Fruit fly (Drosophila melanogaster) whole organism, prepupa: ENCODE measurements around the gene CG10650.

Source experiments
- Blimp-1 ChIP-seq: fragments of 200-800 bp; sonication (Bioruptor generic); optimal IDR thresholded peaks from 3 replicates; lab custom pipeline; 2017; ENCODE audit warnings: missing biosample characterization, missing genetic modification characterization, mild to moderate bottlenecking, moderate library complexity, missing genetic modification reagents
- CG10631 ChIP-seq: fragments of 200-800 bp; sonication (Bioruptor generic); optimal IDR thresholded peaks from 2 replicates; lab custom pipeline; 2016; ENCODE audit warnings: missing biosample characterization, missing genetic modification characterization
- CG11294 ChIP-seq: fragments of 200-800 bp; sonication (Bioruptor generic); IDR thresholded peaks from 2 replicates; pipeline ENCODE4 v1.3.6; 2022; ENCODE audit warnings: missing biosample characterization, missing genetic modification characterization
- CG11902 ChIP-seq: fragments of 200-800 bp; sonication (Bioruptor generic); optimal IDR thresholded peaks from 3 replicates; lab custom pipeline; 2016; ENCODE audit warnings: missing biosample characterization, missing genetic modification characterization
- CG16779 ChIP-seq: fragments of 200-800 bp; sonication (Bioruptor generic); optimal IDR thresholded peaks from 3 replicates; lab custom pipeline; 2017; ENCODE audit warnings: missing biosample characterization, mild to moderate bottlenecking, missing genetic modification characterization
- CG31627 ChIP-seq: fragments of 200-800 bp; sonication (Bioruptor generic); optimal IDR thresholded peaks from 3 replicates; lab custom pipeline; 2016; ENCODE audit warnings: missing biosample characterization, missing genetic modification characterization
- CG32006 ChIP-seq: fragments of 200-800 bp; sonication (Bioruptor generic); optimal IDR thresholded peaks from 3 replicates; lab custom pipeline; 2017; ENCODE audit warnings: missing biosample characterization, mild to moderate bottlenecking, missing genetic modification characterization
- CG3919 ChIP-seq: fragments of 200-800 bp; sonication (Bioruptor generic); optimal IDR thresholded peaks from 3 replicates; lab custom pipeline; 2016; ENCODE audit warnings: missing biosample characterization, missing genetic modification characterization
- CG4318 ChIP-seq: fragments of 200-800 bp; sonication (Bioruptor generic); optimal IDR thresholded peaks from 3 replicates; lab custom pipeline; 2017; ENCODE audit warnings: missing biosample characterization, mild to moderate bottlenecking, missing genetic modification characterization
- CG6163 ChIP-seq: fragments of 200-800 bp; sonication (Bioruptor generic); IDR thresholded peaks from 3 replicates; pipeline ENCODE4 v1.3.6; 2022; ENCODE audit warnings: missing biosample characterization, missing genetic modification characterization
- CG6276 ChIP-seq: fragments of 200-800 bp; sonication (Bioruptor generic); optimal IDR thresholded peaks from 2 replicates; lab custom pipeline; 2017; ENCODE audit warnings: missing biosample characterization, mild to moderate bottlenecking, missing genetic modification characterization
- CG6792 ChIP-seq: fragments of 200-800 bp; sonication (Bioruptor generic); optimal IDR thresholded peaks from 3 replicates; lab custom pipeline; 2016; ENCODE audit warnings: missing biosample characterization, missing genetic modification characterization
- CG6808 ChIP-seq: fragments of 200-800 bp; sonication (Bioruptor generic); optimal IDR thresholded peaks from 3 replicates; lab custom pipeline; 2017; ENCODE audit warnings: missing biosample characterization, missing genetic modification characterization, mild to moderate bottlenecking, moderate library complexity, missing genetic modification reagents
- CG6854 ChIP-seq: fragments of 200-800 bp; sonication (Bioruptor generic); optimal IDR thresholded peaks from 2 replicates; lab custom pipeline; 2017; ENCODE audit warnings: missing biosample characterization, mild to moderate bottlenecking, missing genetic modification characterization
- CG7368 ChIP-seq: fragments of 200-800 bp; sonication (Bioruptor generic); optimal IDR thresholded peaks from 3 replicates; lab custom pipeline; 2016; ENCODE audit warnings: missing biosample characterization, missing genetic modification characterization
- CG8119 ChIP-seq: fragments of 200-800 bp; sonication (Bioruptor generic); IDR thresholded peaks from 3 replicates; pipeline ENCODE4 v1.3.6; 2022; ENCODE audit warnings: missing biosample characterization, missing genetic modification characterization
- CG8319 ChIP-seq: fragments of 200-800 bp; sonication (Bioruptor generic); optimal IDR thresholded peaks from 3 replicates; lab custom pipeline; 2016; ENCODE audit warnings: missing biosample characterization, missing genetic modification characterization
- CG8632 ChIP-seq: fragments of 200-800 bp; sonication (Bioruptor generic); optimal IDR thresholded peaks from 3 replicates; lab custom pipeline; 2016; ENCODE audit warnings: missing biosample characterization, missing genetic modification characterization
- CG9139 ChIP-seq: fragments of 200-800 bp; sonication (Bioruptor generic); optimal IDR thresholded peaks from 3 replicates; lab custom pipeline; 2017; ENCODE audit warnings: missing biosample characterization, mild to moderate bottlenecking, missing genetic modification characterization
- Eip75B ChIP-seq: fragments of 200-800 bp; sonication (Bioruptor generic); optimal IDR thresholded peaks from 3 replicates; lab custom pipeline; 2016; ENCODE audit warnings: missing biosample characterization, missing genetic modification characterization
- Eip78C ChIP-seq: fragments of 200-800 bp; sonication (Bioruptor generic); peaks from one replicate; lab custom pipeline; 2016; ENCODE audit warnings: missing biosample characterization, missing genetic modification characterization
- Eip93F ChIP-seq: fragments of 200-800 bp; sonication (Bioruptor generic); optimal IDR thresholded peaks from 2 replicates; lab custom pipeline; 2016; ENCODE audit warnings: missing biosample characterization, mild to moderate bottlenecking, missing genetic modification characterization
- Ets21C ChIP-seq: fragments of 200-800 bp; sonication (Bioruptor generic); optimal IDR thresholded peaks from 3 replicates; lab custom pipeline; 2016; ENCODE audit warnings: missing biosample characterization, missing genetic modification characterization
- Ets96B ChIP-seq: fragments of 200-800 bp; optimal IDR thresholded peaks from 2 replicates; lab custom pipeline; 2019; ENCODE audit warnings: missing biosample characterization, mild to moderate bottlenecking, missing genetic modification characterization, moderate library complexity
- Gug ChIP-seq: fragments of 200-800 bp; sonication (Bioruptor generic); IDR thresholded peaks from 2 replicates; pipeline ENCODE4 v1.3.6; 2022; ENCODE audit warnings: missing biosample characterization, missing genetic modification characterization
- Hr38 ChIP-seq: sonication (Bioruptor generic); optimal IDR thresholded peaks from 2 replicates; lab custom pipeline; 2016; ENCODE audit warnings: missing biosample characterization, missing genetic modification characterization
- Hr39 ChIP-seq: fragments of 200-800 bp; sonication (Bioruptor generic); optimal IDR thresholded peaks from 2 replicates; lab custom pipeline; 2016; ENCODE audit warnings: missing biosample characterization, missing genetic modification characterization
- Hr4 ChIP-seq: fragments of 200-800 bp; sonication (Bioruptor generic); optimal IDR thresholded peaks from 3 replicates; lab custom pipeline; 2016; ENCODE audit warnings: missing biosample characterization, missing genetic modification characterization
- Lpt ChIP-seq: fragments of 200-800 bp; sonication (Bioruptor generic); optimal IDR thresholded peaks from 3 replicates; lab custom pipeline; 2016; ENCODE audit warnings: missing biosample characterization, missing genetic modification characterization
- OdsH ChIP-seq: fragments of 200-800 bp; sonication (Bioruptor generic); optimal IDR thresholded peaks from 3 replicates; lab custom pipeline; 2016; ENCODE audit warnings: missing biosample characterization, missing genetic modification characterization
- Smox ChIP-seq: fragments of 200-800 bp; sonication (Bioruptor generic); optimal IDR thresholded peaks from 3 replicates; lab custom pipeline; 2016; ENCODE audit warnings: missing biosample characterization, missing genetic modification characterization
- Sox15 ChIP-seq: fragments of 200-800 bp; sonication (Bioruptor generic); optimal IDR thresholded peaks from 3 replicates; lab custom pipeline; 2016; ENCODE audit warnings: missing biosample characterization, missing genetic modification characterization
- achi ChIP-seq: fragments of 200-800 bp; sonication (Bioruptor generic); optimal IDR thresholded peaks from 3 replicates; lab custom pipeline; 2016; ENCODE audit warnings: missing biosample characterization, missing genetic modification characterization
- dsx ChIP-seq: fragments of 200-800 bp; optimal IDR thresholded peaks from 3 replicates; lab custom pipeline; 2019; ENCODE audit warnings: missing biosample characterization, mild to moderate bottlenecking, missing genetic modification characterization, moderate library complexity; ENCODE audit not compliant: poor library complexity, severe bottlenecking
- eg ChIP-seq: fragments of 200-800 bp; sonication (Bioruptor generic); IDR thresholded peaks from 3 replicates; pipeline ENCODE4 v1.3.6; 2022; ENCODE audit warnings: missing biosample characterization, missing genetic modification characterization
- fd85E ChIP-seq: fragments of 200-800 bp; sonication (Bioruptor generic); optimal IDR thresholded peaks from 3 replicates; lab custom pipeline; 2016; ENCODE audit warnings: missing biosample characterization, missing genetic modification characterization
- fkh ChIP-seq: fragments of 200-800 bp; sonication (Bioruptor generic); optimal IDR thresholded peaks from 3 replicates; lab custom pipeline; 2017; ENCODE audit warnings: missing biosample characterization, mild to moderate bottlenecking, missing genetic modification characterization, moderate library complexity
- net ChIP-seq: fragments of 200-800 bp; sonication (Bioruptor generic); optimal IDR thresholded peaks from 3 replicates; lab custom pipeline; 2016; ENCODE audit warnings: missing biosample characterization, missing genetic modification characterization
- pdm3 ChIP-seq: fragments of 200-800 bp; sonication (Bioruptor generic); optimal IDR thresholded peaks from 3 replicates; lab custom pipeline; 2016; ENCODE audit warnings: missing biosample characterization, missing genetic modification characterization
- svp ChIP-seq: fragments of 200-800 bp; sonication (Bioruptor generic); peaks from one replicate; lab custom pipeline; 2016; ENCODE audit warnings: missing biosample characterization, missing genetic modification characterization
- topi ChIP-seq: fragments of 200-800 bp; sonication (Bioruptor generic); optimal IDR thresholded peaks from 3 replicates; lab custom pipeline; 2016; ENCODE audit warnings: missing biosample characterization, missing genetic modification characterization

CG10650 gene

dm6 chr2L:19021278-19022220, 25.8 kb upstream of the CG10650 start (continued):
- peak; percentile 89 for TF ChIP-seq CG8119
- peak; percentile 84 for TF ChIP-seq dsx (GFP tag; lab: Kevin White, UChicago)
- TF ChIP-seq Eip93F (GFP tag; lab: Kevin White, UChicago), result peak; percentile 56
- TF ChIP-seq Lpt, result peak; percentile 59
- TF ChIP-seq Sox15, result peak; percentile 62
- TF ChIP-seq pdm3 (GFP tag; lab: Kevin White, UChicago), result peak; percentile 84
- TF ChIP-seq Hr39 (GFP tag; lab: Kevin White, UChicago), result peak; percentile 67
- TF ChIP-seq Eip75B (GFP tag; lab: Kevin White, UChicago), result peak; percentile 78
- peak; percentile 87 for TF ChIP-seq achi (GFP tag; lab: Kevin White, UChicago)
- peak; percentile 97 for TF ChIP-seq Eip78C (GFP tag; lab: Kevin White, UChicago)
- peak; percentile 65 for TF ChIP-seq CG4318 (GFP tag; lab: Kevin White, UChicago)
- TF ChIP-seq CG7368, result peak; percentile 53
- peak; percentile 66 for TF ChIP-seq CG11902 (GFP tag; lab: Kevin White, UChicago)
- TF ChIP-seq Blimp-1, result peak; percentile 61
- peak; percentile 1 for TF ChIP-seq fd85E (GFP tag; lab: Kevin White, UChicago)
- TF ChIP-seq Ets21C (GFP tag; lab: Kevin White, UChicago), result peak; percentile 65
- TF ChIP-seq CG3919 (GFP tag; lab: Kevin White, UChicago), result peak; percentile 80
- no peak; the same call in 1 of the 2 replicates for TF ChIP-seq CG11294 (GFP tag; lab: Robert Waterston, UW)
- no peak for TF ChIP-seq Hr38
- TF ChIP-seq CG6808, result peak; percentile 85
- peak; percentile 80 for TF ChIP-seq CG9139 (GFP tag; lab: Kevin White, UChicago)
- peak; percentile 72 for TF ChIP-seq net (GFP tag; lab: Kevin White, UChicago)
- TF ChIP-seq Smox, result peak; percentile 78
- TF ChIP-seq CG6276 (GFP tag; lab: Kevin White, UChicago), result peak; percentile 72
- TF ChIP-seq fkh (GFP tag; lab: Kevin White, UChicago), result peak; percentile 29
- TF ChIP-seq CG6163 (GFP tag; lab: Robert Waterston, UW), result peak; percentile 66; the same call in 2 of the 3 replicates
- peak; percentile 71 for TF ChIP-seq Hr4 (GFP tag; lab: Kevin White, UChicago)
- TF ChIP-seq CG10631, result peak; percentile 84
- TF ChIP-seq svp (GFP tag; lab: Kevin White, UChicago), result peak; percentile 92
- peak; percentile 90 for TF ChIP-seq Ets96B (tag; lab: Kevin White, UChicago)
- peak; percentile 56 for TF ChIP-seq CG8319
- peak; percentile 84 for TF ChIP-seq CG8632 (GFP tag; lab: Kevin White, UChicago)
- peak; percentile 82 for TF ChIP-seq CG6792 (GFP tag; lab: Kevin White, UChicago)
- peak; percentile 83 for TF ChIP-seq CG16779 (tag; lab: Kevin White, UChicago)
- peak; percentile 84 for TF ChIP-seq OdsH (GFP tag; lab: Kevin White, UChicago)
- peak; percentile 61 for TF ChIP-seq CG6854

dm6 chr2L:19019640-19020039, 23.9 kb upstream of the CG10650 start:
- TF ChIP-seq Eip78C (GFP tag; lab: Kevin White, UChicago) (no peak), Blimp-1 (no peak), net (GFP tag; lab: Kevin White, UChicago) (no peak), OdsH (GFP tag; lab: Kevin White, UChicago) (no peak), svp (GFP tag; lab: Kevin White, UChicago) (no peak), CG11294 (GFP tag; lab: Robert Waterston, UW) (no peak), CG32006 (GFP tag; lab: Kevin White, UChicago) (no peak), CG8632 (GFP tag; lab: Kevin White, UChicago) (no peak), CG31627 (no peak), Eip75B (GFP tag; lab: Kevin White, UChicago) (no peak), eg (GFP tag; lab: Robert Waterston, UW) (no peak), pdm3 (GFP tag; lab: Kevin White, UChicago) (no peak), dsx (GFP tag; lab: Kevin White, UChicago) (no peak), topi (GFP tag; lab: Kevin White, UChicago) (no peak), Eip93F (GFP tag; lab: Kevin White, UChicago) (no peak), Gug (GFP tag; lab: Robert Waterston, UW) (no peak)
